Worm (Caenorhabditis elegans): Measurements from ENCODE around the gene ZC449.7.

DNA sequence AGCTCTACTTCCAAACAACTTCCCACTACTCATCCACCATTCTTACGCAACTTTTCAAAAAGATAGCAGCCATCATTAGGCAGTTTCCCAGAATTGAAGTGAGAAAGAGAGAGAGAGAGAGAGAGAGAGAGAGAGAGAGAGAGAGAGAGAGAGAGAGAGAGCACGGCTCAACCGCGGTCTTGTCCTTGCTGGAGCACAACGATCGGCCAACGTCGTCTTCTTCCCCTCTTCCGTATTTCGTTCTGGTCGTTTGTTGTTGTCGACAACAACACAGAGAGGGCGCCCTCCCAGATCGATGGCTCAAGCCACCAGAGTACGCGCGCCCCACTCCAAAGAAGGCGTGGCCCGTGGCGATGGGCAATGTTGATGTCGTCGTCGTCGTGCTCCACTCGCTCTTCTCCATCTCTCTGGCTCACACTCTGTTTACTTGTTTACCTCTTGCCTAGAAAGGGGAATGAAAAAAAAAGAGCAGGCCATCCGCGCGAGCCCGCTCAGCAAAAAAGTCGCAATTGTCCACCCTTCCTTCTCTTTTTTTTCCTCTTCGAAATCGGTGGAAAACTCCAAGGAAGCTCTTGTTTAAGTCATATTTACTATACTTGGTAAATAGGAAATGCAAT lies 31.8 kb upstream of the ZC449.7 start:
- no peak for TF ChIP-seq ama-1 (optimal IDR thresholded peaks at IDR 0.05)
- no peak for TF ChIP-seq K02D7.2 (tag; optimal IDR thresholded peaks at IDR 0.05)
- no peak for TF ChIP-seq sox-2 (GFP tag; IDR thresholded peaks at IDR 0.05)

All from whole organism, late embryonic.